Worm (Caenorhabditis elegans): ENCODE data around the gene ZK185.2.

ZK185.2 gene

ce11 chrIV:4568402-4568891 is 32.1 kb downstream of the ZK185.2 start, which contains the start of gene F28E10.1:
Gene F28E10.1 (plus strand): TSS chrIV:4568841.
- no peak for TF ChIP-seq ztf-23 (GFP tag; IDR thresholded peaks at IDR 0.05)
- TF ChIP-seq ztf-29 (GFP tag; IDR thresholded peaks at IDR 0.05) = no peak
- no peak for TF ChIP-seq flt-1 (GFP tag; IDR thresholded peaks at IDR 0.05)
- TF ChIP-seq tab-1 (GFP tag; IDR thresholded peaks at IDR 0.05) = no peak
- no peak for TF ChIP-seq ref-1 (GFP tag; conservative IDR thresholded peaks at IDR 0.05)
- TF ChIP-seq T22C8.4 (GFP tag; IDR thresholded peaks at IDR 0.05) = no peak
- TF ChIP-seq cog-1 (tag; optimal IDR thresholded peaks at IDR 0.05) = no peak
- TF ChIP-seq med-1 (GFP tag; optimal IDR thresholded peaks at IDR 0.05; ENCODE audit: insufficient read depth) = no peak
- no peak for TF ChIP-seq klf-2 (GFP tag; conservative IDR thresholded peaks at IDR 0.05)

ce11 chrIV:4570599-4570998 is 34.3 kb downstream of the ZK185.2 start:
- TF ChIP-seq flt-1 (GFP tag; IDR thresholded peaks at IDR 0.05) = no peak
- no peak for TF ChIP-seq med-1 (GFP tag; optimal IDR thresholded peaks at IDR 0.05; ENCODE audit: insufficient read depth)
- TF ChIP-seq cog-1 (tag; optimal IDR thresholded peaks at IDR 0.05) = no peak
- TF ChIP-seq ztf-23 (GFP tag; IDR thresholded peaks at IDR 0.05) = no peak
- no peak for TF ChIP-seq ztf-29 (GFP tag; IDR thresholded peaks at IDR 0.05)
- no peak for TF ChIP-seq klf-2 (GFP tag; conservative IDR thresholded peaks at IDR 0.05)
- no peak for TF ChIP-seq ref-1 (GFP tag; conservative IDR thresholded peaks at IDR 0.05)
- no peak for TF ChIP-seq tab-1 (GFP tag; IDR thresholded peaks at IDR 0.05)
- no peak for TF ChIP-seq T22C8.4 (GFP tag; IDR thresholded peaks at IDR 0.05)

- TF ChIP-seq ref-1 (GFP tag; conservative IDR thresholded peaks at IDR 0.05) (no peak), med-1 (GFP tag; optimal IDR thresholded peaks at IDR 0.05; ENCODE audit: insufficient read depth) (no peak), ztf-23 (GFP tag; IDR thresholded peaks at IDR 0.05) (no peak), tab-1 (GFP tag; IDR thresholded peaks at IDR 0.05) (no peak), cog-1 (tag; optimal IDR thresholded peaks at IDR 0.05) (no peak), ztf-29 (GFP tag; IDR thresholded peaks at IDR 0.05) (no peak), klf-2 (GFP tag; conservative IDR thresholded peaks at IDR 0.05) (no peak), T22C8.4 (GFP tag; IDR thresholded peaks at IDR 0.05) (no peak), flt-1 (GFP tag; IDR thresholded peaks at IDR 0.05) (no peak)
Measured at ce11 chrIV:4574051-4574450, 37.7 kb downstream of the ZK185.2 start.

ce11 chrIV:4576847-4577246 is 40.5 kb downstream of the ZK185.2 start:
- TF ChIP-seq klf-2 (GFP tag; conservative IDR thresholded peaks at IDR 0.05) (no peak), ztf-29 (GFP tag; IDR thresholded peaks at IDR 0.05) (no peak), flt-1 (GFP tag; IDR thresholded peaks at IDR 0.05) (no peak), cog-1 (tag; optimal IDR thresholded peaks at IDR 0.05) (no peak), T22C8.4 (GFP tag; IDR thresholded peaks at IDR 0.05) (no peak)

- no peak for TF ChIP-seq ref-1 (GFP tag; conservative IDR thresholded peaks at IDR 0.05)
Measured at ce11 chrIV:4579472-4579871, 43.1 kb downstream of the ZK185.2 start.

ce11 chrIV:4585991-4586390 is 49.6 kb downstream of the ZK185.2 start:
- no peak for TF ChIP-seq klf-2 (GFP tag; conservative IDR thresholded peaks at IDR 0.05)

ce11 chrIV:4587532-4587931 is 51.2 kb downstream of the ZK185.2 start:
- TF ChIP-seq ztf-29 (GFP tag; IDR thresholded peaks at IDR 0.05) (no peak), klf-2 (GFP tag; conservative IDR thresholded peaks at IDR 0.05) (no peak), ref-1 (GFP tag; conservative IDR thresholded peaks at IDR 0.05) (no peak), med-1 (GFP tag; optimal IDR thresholded peaks at IDR 0.05; ENCODE audit: insufficient read depth) (no peak), cog-1 (tag; optimal IDR thresholded peaks at IDR 0.05) (no peak), T22C8.4 (GFP tag; IDR thresholded peaks at IDR 0.05) (no peak), ztf-23 (GFP tag; IDR thresholded peaks at IDR 0.05) (no peak)

ce11 chrIV:4588408-4588807 is 52.1 kb downstream of the ZK185.2 start:
- TF ChIP-seq cog-1 (tag; optimal IDR thresholded peaks at IDR 0.05) (peak; percentile 14), med-1 (GFP tag; optimal IDR thresholded peaks at IDR 0.05; ENCODE audit: insufficient read depth) (no peak)
